Worm (Caenorhabditis elegans) whole organism, early embryonic: ENCODE results near the gene spe-26.

ENCODE experiments used
- F13C5.2 ChIP-seq: sonication (generic microtip); optimal IDR thresholded peaks from 2 replicates; lab custom pipeline; 2017; ENCODE audit warnings: mild to moderate bottlenecking, missing genetic modification characterization, inconsistent platforms, missing compliant biosample characterization
- ama-1 ChIP-seq: fragments of 150-350 bp; optimal IDR thresholded peaks from 2 replicates; lab custom pipeline; 2014
- ceh-13 ChIP-seq: fragments of 200-800 bp; sonication (Bioruptor generic); optimal IDR thresholded peaks from 2 replicates; lab custom pipeline; 2018; ENCODE audit warnings: mild to moderate bottlenecking, missing genetic modification characterization, missing compliant biosample characterization
- ceh-36 ChIP-seq: sonication (generic microtip); optimal IDR thresholded peaks from 2 replicates; lab custom pipeline; 2016; ENCODE audit warnings: missing genetic modification characterization, inconsistent platforms, missing compliant biosample characterization
- ets-7 ChIP-seq: sonication (generic microtip); optimal IDR thresholded peaks from 2 replicates; lab custom pipeline; 2016; ENCODE audit warnings: missing genotype, missing genetic modification characterization, missing compliant biosample characterization
- flt-1 ChIP-seq: fragments of 200-800 bp; sonication (Bioruptor generic); IDR thresholded peaks from 2 replicates; pipeline ENCODE4 v1.3.6; 2022; ENCODE audit warnings: missing genetic modification characterization, missing compliant biosample characterization
- hmg-4 ChIP-seq: fragments of 200-800 bp; sonication (Bioruptor generic); optimal IDR thresholded peaks from 2 replicates; lab custom pipeline; 2018; ENCODE audit warnings: mild to moderate bottlenecking, missing genetic modification characterization, missing compliant biosample characterization
- sea-1 ChIP-seq: fragments of 200-800 bp; sonication (Bioruptor generic); conservative IDR thresholded peaks from 2 replicates; pipeline ENCODE4 v1.3.6; 2022; ENCODE audit warnings: missing genetic modification characterization, missing compliant biosample characterization
- tbx-11 ChIP-seq: fragments of 200-800 bp; sonication (Bioruptor generic); IDR thresholded peaks from 2 replicates; pipeline ENCODE4 v1.3.6; 2022; ENCODE audit warnings: missing genetic modification characterization, missing compliant biosample characterization
- tbx-37 ChIP-seq: fragments of 200-800 bp; sonication (Bioruptor generic); conservative IDR thresholded peaks from 2 replicates; pipeline ENCODE4 v1.3.6; 2022; ENCODE audit warnings: missing genetic modification reagents, missing genetic modification characterization, missing compliant biosample characterization

- no peak for TF ChIP-seq ama-1 (lab: Kevin White, UChicago)
- no peak for TF ChIP-seq flt-1 (GFP tag; lab: Robert Waterston, UW)
- no peak for TF ChIP-seq sea-1 (GFP tag; lab: Robert Waterston, UW)
- TF ChIP-seq hmg-4, result no peak
- TF ChIP-seq tbx-11 (GFP tag; lab: Robert Waterston, UW), result no peak
- TF ChIP-seq ceh-13 (GFP tag; lab: Kevin White, UChicago), result no peak
- no peak for TF ChIP-seq ets-7 (tag; lab: Kevin White, UChicago)
- TF ChIP-seq tbx-37 (GFP tag; lab: Robert Waterston, UW), result no peak
- TF ChIP-seq F13C5.2, result no peak
- TF ChIP-seq ceh-36, result no peak
Measured at ce11 chrIV:10357072-10357471, 34.7 kb downstream of the spe-26 start, which contains the start of gene R11A8.1.
